Fruit fly (Drosophila melanogaster) whole organism, embryonic: Measurements from ENCODE around the gene Mlc-c.

Experiments
- Atf3 ChIP-seq: fragments of 200-800 bp; sonication (Bioruptor generic); optimal IDR thresholded peaks from 3 replicates; lab custom pipeline; 2016; ENCODE audit warnings: missing biosample characterization, missing genetic modification characterization
- CG10366 ChIP-seq: fragments of 200-800 bp; sonication (Bioruptor generic); IDR thresholded peaks from 2 replicates; pipeline ENCODE4 v1.3.6; 2022; ENCODE audit warnings: missing biosample characterization, missing genetic modification characterization
- CG10462 ChIP-seq: fragments of 200-800 bp; sonication (Bioruptor generic); optimal IDR thresholded peaks from 2 replicates; lab custom pipeline; 2016; ENCODE audit warnings: missing biosample characterization, missing genetic modification characterization
- CG11696 ChIP-seq: fragments of 200-800 bp; sonication (Bioruptor generic); IDR thresholded peaks from 2 replicates; pipeline ENCODE4 v1.3.6; 2022; ENCODE audit warnings: missing biosample characterization, missing genetic modification characterization
- CG12155 ChIP-seq: fragments of 200-800 bp; sonication (Bioruptor generic); optimal IDR thresholded peaks from 3 replicates; lab custom pipeline; 2016; ENCODE audit warnings: missing biosample characterization, missing genetic modification characterization
- CG12236 ChIP-seq: fragments of 200-800 bp; sonication (Bioruptor generic); optimal IDR thresholded peaks from 2 replicates; lab custom pipeline; 2016; ENCODE audit warnings: missing biosample characterization, missing genetic modification characterization
- CG12391 ChIP-seq: fragments of 200-800 bp; sonication (Bioruptor generic); optimal IDR thresholded peaks from 3 replicates; lab custom pipeline; 2018; ENCODE audit warnings: missing biosample characterization, mild to moderate bottlenecking, missing genetic modification characterization, moderate library complexity
- CG13624 ChIP-seq: fragments of 200-800 bp; sonication (Bioruptor generic); optimal IDR thresholded peaks from 2 replicates; lab custom pipeline; 2016; ENCODE audit warnings: missing biosample characterization, missing genetic modification characterization
- CG14441 ChIP-seq: fragments of 200-800 bp; sonication (Bioruptor generic); IDR thresholded peaks from 2 replicates; pipeline ENCODE4 v1.3.6; 2022; ENCODE audit warnings: missing biosample characterization, missing genetic modification characterization
- CG15073 ChIP-seq: fragments of 200-800 bp; sonication (Bioruptor generic); optimal IDR thresholded peaks from 2 replicates; lab custom pipeline; 2016; ENCODE audit warnings: missing biosample characterization, missing genetic modification characterization
- CG1602 ChIP-seq: fragments of 200-800 bp; sonication (Bioruptor generic); optimal IDR thresholded peaks from 3 replicates; lab custom pipeline; 2016; ENCODE audit warnings: missing biosample characterization, missing genetic modification characterization
- CG17359 ChIP-seq: fragments of 200-800 bp; sonication (Bioruptor generic); optimal IDR thresholded peaks from 3 replicates; lab custom pipeline; 2018; ENCODE audit warnings: missing biosample characterization, mild to moderate bottlenecking, missing genetic modification characterization, moderate library complexity
- CG17568 ChIP-seq: fragments of 200-800 bp; sonication (Bioruptor generic); optimal IDR thresholded peaks from 2 replicates; lab custom pipeline; 2018; ENCODE audit warnings: missing biosample characterization, mild to moderate bottlenecking, missing genetic modification characterization, moderate library complexity
- CG32532 ChIP-seq: fragments of 200-800 bp; sonication (Bioruptor generic); IDR thresholded peaks from 2 replicates; pipeline ENCODE4 v1.3.6; 2022; ENCODE audit warnings: missing biosample characterization, missing genetic modification characterization
- CG32767 ChIP-seq: fragments of 200-800 bp; sonication (Bioruptor generic); IDR thresholded peaks from 2 replicates; pipeline ENCODE4 v1.3.6; 2022; ENCODE audit warnings: missing biosample characterization, missing genetic modification characterization
- CG4424 ChIP-seq: fragments of 200-800 bp; sonication (Bioruptor generic); optimal IDR thresholded peaks from 3 replicates; lab custom pipeline; 2016; ENCODE audit warnings: missing biosample characterization, missing genetic modification characterization
- CG7786 ChIP-seq: fragments of 200-800 bp; sonication (Bioruptor generic); optimal IDR thresholded peaks from 2 replicates; lab custom pipeline; 2016; ENCODE audit warnings: missing biosample characterization, missing genetic modification characterization
- CG8765 ChIP-seq: fragments of 200-800 bp; sonication (Bioruptor generic); IDR thresholded peaks from 2 replicates; pipeline ENCODE4 v1.3.6; 2022; ENCODE audit warnings: missing biosample characterization, missing genetic modification characterization
- CG9437 ChIP-seq: fragments of 200-800 bp; sonication (Bioruptor generic); optimal IDR thresholded peaks from 2 replicates; lab custom pipeline; 2018; ENCODE audit warnings: missing biosample characterization, mild to moderate bottlenecking, missing genetic modification characterization
- CG9727 ChIP-seq: fragments of 200-800 bp; sonication (Bioruptor generic); optimal IDR thresholded peaks from 3 replicates; lab custom pipeline; 2017; ENCODE audit warnings: missing biosample characterization, mild to moderate bottlenecking, missing genetic modification characterization
- D19B ChIP-seq: fragments of 200-800 bp; sonication (Bioruptor generic); optimal IDR thresholded peaks from 2 replicates; lab custom pipeline; 2017; ENCODE audit warnings: missing biosample characterization, mild to moderate bottlenecking, missing genetic modification characterization
- Fer1 ChIP-seq: fragments of 200-800 bp; sonication (Bioruptor generic); optimal IDR thresholded peaks from 2 replicates; lab custom pipeline; 2017; ENCODE audit warnings: missing biosample characterization, mild to moderate bottlenecking, missing genetic modification characterization
- H2.0 ChIP-seq: fragments of 200-800 bp; sonication (Bioruptor generic); IDR thresholded peaks from 2 replicates; pipeline ENCODE4 v1.3.6; 2022; ENCODE audit warnings: missing biosample characterization, missing genetic modification characterization
- HLH4C ChIP-seq: fragments of 200-800 bp; sonication (Bioruptor generic); IDR thresholded peaks from 3 replicates; pipeline ENCODE4 v1.3.6; 2022; ENCODE audit warnings: missing biosample characterization, missing genetic modification characterization; ENCODE audit not compliant: partially characterized antibody
- HmgZ ChIP-seq: fragments of 200-800 bp; sonication (Bioruptor generic); optimal IDR thresholded peaks from 2 replicates; lab custom pipeline; 2018; ENCODE audit warnings: missing biosample characterization, mild to moderate bottlenecking, missing genetic modification characterization
- NFAT ChIP-seq: fragments of 200-800 bp; sonication (Bioruptor generic); IDR thresholded peaks from 2 replicates; pipeline ENCODE4 v1.3.6; 2022; ENCODE audit warnings: missing biosample characterization, missing genetic modification characterization
- Oli ChIP-seq: fragments of 200-800 bp; sonication (Bioruptor generic); optimal IDR thresholded peaks from 2 replicates; lab custom pipeline; 2018; ENCODE audit warnings: missing biosample characterization, mild to moderate bottlenecking, missing genetic modification characterization, moderate library complexity
- Sry-β ChIP-seq: fragments of 200-800 bp; sonication (Bioruptor generic); optimal IDR thresholded peaks from 2 replicates; lab custom pipeline; 2018; ENCODE audit warnings: missing biosample characterization, mild to moderate bottlenecking, missing genetic modification characterization, moderate library complexity
- Tbp ChIP-seq: fragments of >200 bp; optimal IDR thresholded peaks from 2 replicates; lab custom pipeline; 2018; ENCODE audit warnings: missing biosample characterization, missing genetic modification characterization
- ab ChIP-seq: fragments of 200-800 bp; sonication (Bioruptor generic); optimal IDR thresholded peaks from 2 replicates; lab custom pipeline; 2016; ENCODE audit warnings: missing biosample characterization, missing genetic modification characterization
- bigmax ChIP-seq: fragments of 200-800 bp; sonication (Bioruptor generic); optimal IDR thresholded peaks from 2 replicates; lab custom pipeline; 2018; ENCODE audit warnings: missing biosample characterization, mild to moderate bottlenecking, missing genetic modification characterization
- chn ChIP-seq: fragments of 200-800 bp; sonication (Bioruptor generic); optimal IDR thresholded peaks from 2 replicates; lab custom pipeline; 2016; ENCODE audit warnings: missing biosample characterization, missing genetic modification characterization
- ci ChIP-seq: fragments of 200-800 bp; sonication (Bioruptor generic); IDR thresholded peaks from 3 replicates; pipeline ENCODE4 v1.3.6; 2022; ENCODE audit warnings: missing biosample characterization, missing genetic modification characterization
- cwo ChIP-seq: fragments of 200-800 bp; sonication (Bioruptor generic); optimal IDR thresholded peaks from 3 replicates; lab custom pipeline; 2017; ENCODE audit warnings: missing biosample characterization, missing genetic modification characterization, mild to moderate bottlenecking, moderate library complexity, missing genetic modification reagents
- dan ChIP-seq: fragments of 200-800 bp; sonication (Bioruptor generic); IDR thresholded peaks from 2 replicates; pipeline ENCODE4 v1.3.6; 2022; ENCODE audit warnings: missing biosample characterization, missing genetic modification characterization
- eve ChIP-seq, 2 experiments: fragments of >200 bp; optimal IDR thresholded peaks; 2 replicates each; lab custom pipeline; 2017; ENCODE audit warnings: missing biosample characterization in 2 of 2, missing genetic modification characterization in 2 of 2
- fd64A ChIP-seq: fragments of 200-800 bp; sonication (Bioruptor generic); optimal IDR thresholded peaks from 3 replicates; lab custom pipeline; 2018; ENCODE audit warnings: missing biosample characterization, mild to moderate bottlenecking, missing genetic modification characterization
- fru ChIP-seq: fragments of >200 bp; optimal IDR thresholded peaks from 2 replicates; lab custom pipeline; 2017
- fu2 ChIP-seq: fragments of 200-800 bp; sonication (Bioruptor generic); optimal IDR thresholded peaks from 2 replicates; lab custom pipeline; 2016; ENCODE audit warnings: missing biosample characterization, missing genetic modification characterization
- hth ChIP-seq: fragments of >200 bp; optimal IDR thresholded peaks from 2 replicates; lab custom pipeline; 2017; ENCODE audit warnings: inconsistent platforms
- inv ChIP-seq: fragments of 200-800 bp; sonication (Bioruptor generic); IDR thresholded peaks from 2 replicates; pipeline ENCODE4 v1.3.6; 2022; ENCODE audit warnings: missing biosample characterization, missing genetic modification characterization; ENCODE audit not compliant: partially characterized antibody
- kni ChIP-seq: fragments of 200-800 bp; sonication (Bioruptor generic); optimal IDR thresholded peaks from 3 replicates; lab custom pipeline; 2017; ENCODE audit warnings: mild to moderate bottlenecking, missing biosample characterization, missing genetic modification reagents, missing genetic modification characterization
- lilli ChIP-seq: fragments of 200-800 bp; sonication (Bioruptor generic); optimal IDR thresholded peaks from 3 replicates; lab custom pipeline; 2016; ENCODE audit warnings: missing biosample characterization, missing genetic modification characterization
- pita ChIP-seq: fragments of 200-800 bp; sonication (Bioruptor generic); optimal IDR thresholded peaks from 2 replicates; lab custom pipeline; 2017; ENCODE audit warnings: missing biosample characterization, mild to moderate bottlenecking, missing genetic modification characterization
- pzg ChIP-seq: fragments of 200-800 bp; sonication (Bioruptor generic); optimal IDR thresholded peaks from 3 replicates; lab custom pipeline; 2018; ENCODE audit warnings: missing biosample characterization, mild to moderate bottlenecking, missing genetic modification characterization, moderate library complexity
- rib ChIP-seq: fragments of 200-800 bp; sonication (Bioruptor generic); IDR thresholded peaks from 2 replicates; pipeline ENCODE4 v1.3.6; 2022; ENCODE audit warnings: missing biosample characterization, missing genetic modification characterization
- salm ChIP-seq: fragments of 200-800 bp; sonication (Bioruptor generic); optimal IDR thresholded peaks from 2 replicates; lab custom pipeline; 2018; ENCODE audit warnings: missing biosample characterization, mild to moderate bottlenecking, missing genetic modification characterization
- sisA ChIP-seq: fragments of 200-800 bp; sonication (Bioruptor generic); IDR thresholded peaks from 2 replicates; pipeline ENCODE4 v1.3.6; 2022; ENCODE audit warnings: missing biosample characterization, missing genetic modification characterization
- stc ChIP-seq: fragments of 200-800 bp; sonication (Bioruptor generic); IDR thresholded peaks from 2 replicates; pipeline ENCODE4 v1.3.6; 2022; ENCODE audit warnings: missing biosample characterization, missing genetic modification characterization
- tap ChIP-seq: fragments of 200-800 bp; optimal IDR thresholded peaks from 3 replicates; lab custom pipeline; 2019; ENCODE audit warnings: missing biosample characterization, mild to moderate bottlenecking, missing genetic modification characterization, moderate library complexity
- unpg ChIP-seq: fragments of 200-800 bp; sonication (Bioruptor generic); optimal IDR thresholded peaks from 3 replicates; lab custom pipeline; 2018; ENCODE audit warnings: missing biosample characterization, mild to moderate bottlenecking, missing genetic modification characterization, moderate library complexity
- zf30C ChIP-seq: fragments of 200-800 bp; sonication (Bioruptor generic); optimal IDR thresholded peaks from 3 replicates; lab custom pipeline; 2018; ENCODE audit warnings: missing biosample characterization, mild to moderate bottlenecking, missing genetic modification characterization

Gene Mlc-c

DNA sequence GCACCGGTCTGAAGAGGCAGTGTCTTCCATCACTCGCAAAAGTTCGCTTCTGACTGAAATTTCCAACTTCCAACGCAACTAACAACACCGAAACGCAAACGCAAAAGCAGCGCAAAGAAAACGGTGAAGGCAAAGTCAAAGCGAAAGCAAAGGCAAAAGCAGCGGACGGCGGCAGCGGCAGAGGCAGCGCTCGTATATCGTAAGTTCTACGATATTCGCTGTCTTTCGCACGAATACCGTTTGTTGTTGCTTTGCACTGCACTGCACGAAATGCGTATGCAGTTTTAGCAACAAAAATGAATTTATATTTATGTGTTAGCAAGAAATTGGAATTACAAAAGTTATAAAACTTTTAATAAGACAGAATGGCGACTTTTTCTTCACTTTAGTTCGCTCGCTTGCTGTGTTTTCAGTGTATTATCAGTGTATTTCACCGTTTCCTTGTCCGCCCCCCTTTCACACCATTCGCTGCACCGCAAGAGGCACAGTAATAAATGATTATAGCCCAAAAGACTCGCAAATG, 26.2 kb upstream of the Mlc-c start, which contains the start of gene OtopLa (continued):
- TF ChIP-seq CG12391 (tag; lab: Kevin White, UChicago) (peak; percentile 84), CG12155 (GFP tag; lab: Kevin White, UChicago) (peak; percentile 62), fd64A (GFP tag; lab: Kevin White, UChicago) (peak; percentile 72), CG17568 (GFP tag; lab: Kevin White, UChicago) (peak; percentile 66), CG9437 (GFP tag; lab: Kevin White, UChicago) (peak; percentile 73), tap (tag; lab: Kevin White, UChicago) (peak; percentile 73), cwo (GFP tag; lab: Kevin White, UChicago) (peak; percentile 69), Oli (peak; percentile 85), HmgZ (tag; lab: Kevin White, UChicago) (peak; percentile 70), CG10462 (peak; percentile 63), rib (GFP tag; lab: Robert Waterston, UW) (0 out of 2 replicates have a peak, but pooled peaks have one; percentile 52), salm (tag; lab: Kevin White, UChicago) (peak; percentile 78), H2.0 (peak; percentile 83), pzg (no peak), bigmax (GFP tag; lab: Kevin White, UChicago) (no peak), CG1602 (GFP tag; lab: Kevin White, UChicago) (peak; percentile 69), CG15073 (peak; percentile 1), CG14441 (peak; percentile 80), pita (no peak), Fer1 (peak; percentile 87), kni (GFP tag; lab: Kevin White, UChicago) (no peak), Sry-β (no peak), CG4424 (peak; percentile 84), stc (GFP tag; lab: Robert Waterston, UW) (peak; percentile 85), NFAT (GFP tag; lab: Robert Waterston, UW) (peak; percentile 71), CG9727 (GFP tag; lab: Kevin White, UChicago) (peak; percentile 79), eve (GFP tag; optimal IDR thresholded peaks at IDR 0.05; lab: Kevin White, UChicago) (no peak), Tbp (no peak), HLH4C (GFP tag; lab: Robert Waterston, UW) (no peak), sisA (GFP tag; lab: Robert Waterston, UW) (peak; percentile 87), CG12236 (GFP tag; lab: Kevin White, UChicago) (peak; percentile 62), D19B (GFP tag; lab: Kevin White, UChicago) (peak; percentile 55), CG32532 (GFP tag; lab: Robert Waterston, UW) (peak; percentile 84), zf30C (peak; percentile 74), CG10366 (peak; percentile 87), ab (GFP tag; lab: Kevin White, UChicago) (peak; percentile 31), ci (GFP tag; lab: Robert Waterston, UW) (peak; percentile 96), inv (GFP tag; lab: Robert Waterston, UW) (no peak), CG32767 (GFP tag; lab: Robert Waterston, UW) (peak; percentile 87), CG7786 (GFP tag; lab: Kevin White, UChicago) (peak; percentile 72), CG11696 (GFP tag; lab: Robert Waterston, UW) (peak; percentile 50), Atf3 (GFP tag; lab: Kevin White, UChicago) (peak; percentile 63), CG8765 (GFP tag; lab: Robert Waterston, UW) (peak; percentile 64; the same call in 1 of the 2 replicates), CG13624 (GFP tag; lab: Kevin White, UChicago) (peak; percentile 68), fu2 (GFP tag; lab: Kevin White, UChicago) (peak; percentile 59), chn (GFP tag; lab: Kevin White, UChicago) (peak; percentile 70), dan (peak; percentile 28; the same call in 1 of the 2 replicates), lilli (peak; percentile 84), unpg (GFP tag; lab: Kevin White, UChicago) (peak; percentile 89), fru (lab: Kevin White, UChicago) (no peak), CG17359 (tag; lab: Kevin White, UChicago) (peak; percentile 88), hth (lab: Kevin White, UChicago) (no peak)
